Worm (Caenorhabditis elegans): ENCODE data around the gene his-37.

ce11 chrV:9500826-9501451 lies 46.0 kb upstream of the his-37 start, which contains the start of gene swt-5:
- TF ChIP-seq klf-2 (GFP tag; conservative IDR thresholded peaks at IDR 0.05) (no peak), T22C8.4 (GFP tag; IDR thresholded peaks at IDR 0.05) (no peak), cog-1 (tag; optimal IDR thresholded peaks at IDR 0.05) (no peak), ztf-29 (GFP tag; IDR thresholded peaks at IDR 0.05) (no peak), flt-1 (GFP tag; IDR thresholded peaks at IDR 0.05) (no peak), tab-1 (GFP tag; IDR thresholded peaks at IDR 0.05) (no peak)

Measured in whole organism, midembryonic.